Fruit fly (Drosophila melanogaster) whole organism, wandering third instar larva: ENCODE data around the gene Icmt.

Source experiments
- Abd-B ChIP-seq: fragments of >200 bp; optimal IDR thresholded peaks from 2 replicates; lab custom pipeline; 2017; ENCODE audit warnings: missing biosample characterization, missing genetic modification characterization
- CrebA ChIP-seq: fragments of 200-800 bp; sonication (Bioruptor generic); optimal IDR thresholded peaks from 2 replicates; lab custom pipeline; 2016; ENCODE audit warnings: missing biosample characterization, mild to moderate bottlenecking, missing genetic modification characterization, borderline replicate concordance
- Dif ChIP-seq: fragments of 200-275, 200-300 bp; sonication (Bioruptor generic); optimal IDR thresholded peaks from 2 replicates; lab custom pipeline; 2018; ENCODE audit warnings: missing biosample characterization, missing genetic modification characterization; ENCODE audit not compliant: partially characterized antibody
- HLH106 ChIP-seq: fragments of 200-800 bp; optimal IDR thresholded peaks from 3 replicates; lab custom pipeline; 2019; ENCODE audit warnings: missing biosample characterization, mild to moderate bottlenecking, missing genetic modification characterization, moderate library complexity
- Hnf4 ChIP-seq: fragments of 200-800 bp; sonication (Bioruptor generic); optimal IDR thresholded peaks from 2 replicates; lab custom pipeline; 2016; ENCODE audit warnings: missing biosample characterization, mild to moderate bottlenecking, missing genetic modification characterization
- Hr78 ChIP-seq: fragments of >200 bp; optimal IDR thresholded peaks from 2 replicates; lab custom pipeline; 2017; ENCODE audit warnings: missing biosample characterization, missing genetic modification characterization
- Mio ChIP-seq: sonication (Bioruptor generic); optimal IDR thresholded peaks from 2 replicates; lab custom pipeline; 2016; ENCODE audit warnings: missing biosample characterization, missing genetic modification characterization
- N ChIP-seq: fragments of >200 bp; optimal IDR thresholded peaks from 2 replicates; lab custom pipeline; 2018; ENCODE audit warnings: missing biosample characterization, missing external identifiers, missing genetic modification characterization
- OdsH ChIP-seq: fragments of 200-800 bp; sonication (Bioruptor generic); optimal IDR thresholded peaks from 2 replicates; lab custom pipeline; 2016; ENCODE audit warnings: missing biosample characterization, mild to moderate bottlenecking, missing genetic modification characterization
- Rel ChIP-seq, 2 experiments: fragments of 200-800 bp; sonication (Bioruptor generic) in 1 of 2; optimal IDR thresholded peaks; 2 replicates in 1 of 2; 3 replicates in 1 of 2; lab custom pipeline; 2016 to 2019; ENCODE audit warnings: mild to moderate bottlenecking in 2 of 2, missing biosample characterization in 2 of 2, missing genetic modification characterization in 2 of 2, moderate library complexity in 1 of 2
- Sp1 ChIP-seq: fragments of 200-800 bp; sonication (Bioruptor generic); optimal IDR thresholded peaks from 3 replicates; lab custom pipeline; 2019; ENCODE audit warnings: missing biosample characterization, mild to moderate bottlenecking, missing genetic modification characterization, moderate library complexity
- br ChIP-seq: fragments of 200-800 bp; sonication (Bioruptor generic); optimal IDR thresholded peaks from 2 replicates; lab custom pipeline; 2016; ENCODE audit warnings: missing biosample characterization, missing genetic modification characterization
- brk ChIP-seq: fragments of 200-800 bp; sonication (Bioruptor generic); optimal IDR thresholded peaks from 2 replicates; lab custom pipeline; 2016; ENCODE audit warnings: missing biosample characterization, mild to moderate bottlenecking, missing genetic modification characterization
- dl ChIP-seq, 2 experiments: fragments of 175-275, 200-275 bp in 1 of 2; fragments of 200-275 bp in 1 of 2; sonication (Bioruptor generic); optimal IDR thresholded peaks; lab custom pipeline; 2018; ENCODE audit warnings: mild to moderate bottlenecking in 2 of 2, missing biosample characterization in 2 of 2, missing genetic modification characterization in 2 of 2, moderate library complexity in 2 of 2; ENCODE audit not compliant: partially characterized antibody in 2 of 2, insufficient read depth in 1 of 2
- dmrt93B ChIP-seq: fragments of 200-800 bp; sonication (Bioruptor generic); optimal IDR thresholded peaks from 2 replicates; lab custom pipeline; 2018; ENCODE audit warnings: missing biosample characterization, mild to moderate bottlenecking, missing genetic modification characterization
- dsf ChIP-seq: sonication (Bioruptor generic); optimal IDR thresholded peaks from 2 replicates; lab custom pipeline; 2016; ENCODE audit warnings: missing biosample characterization, missing genetic modification characterization, borderline replicate concordance
- ey ChIP-seq: fragments of 200-800 bp; sonication (Bioruptor generic); optimal IDR thresholded peaks from 2 replicates; lab custom pipeline; 2016; ENCODE audit warnings: missing biosample characterization, missing genetic modification characterization
- foxo ChIP-seq, 2 experiments: fragments of 200-800 bp; sonication (Bioruptor generic); optimal IDR thresholded peaks; 2 replicates in 1 of 2; 3 replicates in 1 of 2; lab custom pipeline; 2016 to 2017; ENCODE audit warnings: missing biosample characterization in 2 of 2, missing genetic modification characterization in 2 of 2
- h ChIP-seq: fragments of 200-800 bp; sonication (Bioruptor generic); optimal IDR thresholded peaks from 3 replicates; lab custom pipeline; 2016; ENCODE audit warnings: missing biosample characterization, mild to moderate bottlenecking, missing genetic modification characterization
- jim ChIP-seq: fragments of 175-275, 200-325 bp; sonication (Bioruptor generic); optimal IDR thresholded peaks from 2 replicates; lab custom pipeline; 2016; ENCODE audit warnings: missing biosample characterization, mild to moderate bottlenecking, missing genetic modification characterization
- pan ChIP-seq: fragments of >200 bp; optimal IDR thresholded peaks from 2 replicates; lab custom pipeline; 2017
- psq ChIP-seq: fragments of 200-800 bp; sonication (Bioruptor generic); optimal IDR thresholded peaks from 3 replicates; lab custom pipeline; 2017; ENCODE audit warnings: missing biosample characterization, mild to moderate bottlenecking, missing genetic modification characterization, moderate library complexity
- rgr ChIP-seq: fragments of 200-800 bp; sonication (Bioruptor generic); optimal IDR thresholded peaks from 3 replicates; lab custom pipeline; 2016; ENCODE audit warnings: missing biosample characterization, mild to moderate bottlenecking, missing genetic modification characterization
- sage ChIP-seq: fragments of 200-800 bp; sonication (Bioruptor generic); optimal IDR thresholded peaks from 2 replicates; lab custom pipeline; 2016; ENCODE audit warnings: missing biosample characterization, mild to moderate bottlenecking, missing genetic modification characterization
- tai ChIP-seq: sonication (Bioruptor generic); optimal IDR thresholded peaks from 2 replicates; lab custom pipeline; 2016; ENCODE audit warnings: missing biosample characterization, missing genetic modification characterization
- usp ChIP-seq: fragments of >200 bp; optimal IDR thresholded peaks from 2 replicates; lab custom pipeline; 2017; ENCODE audit warnings: missing biosample characterization, missing genetic modification characterization
- woc ChIP-seq: sonication (Bioruptor generic); optimal IDR thresholded peaks from 2 replicates; lab custom pipeline; 2016; ENCODE audit warnings: missing biosample characterization, mild to moderate bottlenecking, missing genetic modification characterization

The Icmt gene

dm6 chr3L:13046758-13047157, 28.7 kb downstream of the Icmt start, which contains the start of gene CG11279:
TSS of gene CG11279 (plus strand) at chr3L:13046977.
- no peak for TF ChIP-seq dl (GFP tag; optimal IDR thresholded peaks at IDR 0.05; lab: Kevin White, UChicago; ENCODE audit: insufficient read depth in 1 of 2, partially characterized antibody in 2 of 2)
- TF ChIP-seq Dif: no peak
- no peak for TF ChIP-seq woc (GFP tag; lab: Kevin White, UChicago)
- no peak for TF ChIP-seq Mio (GFP tag; lab: Kevin White, UChicago)
- TF ChIP-seq Rel (GFP tag; optimal IDR thresholded peaks at IDR 0.05; lab: Kevin White, UChicago): no peak
- no peak for TF ChIP-seq Rel (tag; optimal IDR thresholded peaks at IDR 0.05; lab: Kevin White, UChicago)

dm6 chr3L:13049671-13050070, 31.6 kb downstream of the Icmt start:
- TF ChIP-seq OdsH (GFP tag; lab: Kevin White, UChicago): peak; percentile 15
- peak; percentile 5 for TF ChIP-seq psq (GFP tag; lab: Kevin White, UChicago)
- TF ChIP-seq dmrt93B (GFP tag; lab: Kevin White, UChicago): peak; percentile 3
- TF ChIP-seq Sp1 (GFP tag; lab: Kevin White, UChicago): peak; percentile 6
- no peak for TF ChIP-seq Hnf4 (GFP tag; lab: Kevin White, UChicago)
- TF ChIP-seq CrebA (GFP tag; lab: Kevin White, UChicago): no peak
- TF ChIP-seq foxo (GFP tag; optimal IDR thresholded peaks at IDR 0.05; lab: Kevin White, UChicago): peak in 1 of 2 experiments; percentile 32
- TF ChIP-seq rgr (GFP tag; lab: Kevin White, UChicago): peak; percentile 9
- no peak for TF ChIP-seq pan (lab: Kevin White, UChicago)
- peak; percentile 22 for TF ChIP-seq HLH106 (tag; lab: Kevin White, UChicago)
- peak; percentile 30 for TF ChIP-seq h (GFP tag; lab: Kevin White, UChicago)
- TF ChIP-seq ey (GFP tag; lab: Kevin White, UChicago): no peak

DNA sequence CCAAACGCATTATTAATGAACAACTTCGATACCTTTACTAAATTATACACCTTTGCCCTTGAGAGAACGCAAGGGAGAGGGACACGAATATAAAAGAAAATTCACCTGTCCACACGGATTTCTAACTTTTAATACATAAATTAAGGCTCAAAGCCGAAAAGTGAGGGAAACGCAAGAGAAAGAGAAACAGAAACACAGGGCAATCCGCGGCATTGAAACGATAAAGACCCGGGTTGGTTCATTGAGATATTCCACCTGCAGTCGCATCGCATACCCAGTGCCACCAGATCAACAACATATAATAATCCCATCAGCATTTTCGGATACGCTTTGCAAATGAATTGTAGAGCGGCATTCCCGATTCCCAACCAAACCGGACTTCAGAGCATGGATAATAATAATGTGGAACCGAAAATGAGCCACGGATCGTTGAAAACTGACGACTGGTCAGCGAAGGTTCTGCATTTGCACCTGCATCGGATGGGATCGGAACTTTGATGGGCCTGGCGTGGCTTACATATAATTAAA, 32.7 kb downstream of the Icmt start:
- TF ChIP-seq jim: no peak
- TF ChIP-seq usp (GFP tag; lab: Kevin White, UChicago): no peak
- TF ChIP-seq Sp1 (GFP tag; lab: Kevin White, UChicago): no peak
- TF ChIP-seq Hr78 (GFP tag; lab: Kevin White, UChicago): no peak
- no peak for TF ChIP-seq brk (GFP tag; lab: Kevin White, UChicago)
- TF ChIP-seq sage (GFP tag; lab: Kevin White, UChicago): no peak
- TF ChIP-seq N (GFP tag; lab: Kevin White, UChicago): no peak
- TF ChIP-seq br (GFP tag; lab: Kevin White, UChicago): no peak

DNA sequence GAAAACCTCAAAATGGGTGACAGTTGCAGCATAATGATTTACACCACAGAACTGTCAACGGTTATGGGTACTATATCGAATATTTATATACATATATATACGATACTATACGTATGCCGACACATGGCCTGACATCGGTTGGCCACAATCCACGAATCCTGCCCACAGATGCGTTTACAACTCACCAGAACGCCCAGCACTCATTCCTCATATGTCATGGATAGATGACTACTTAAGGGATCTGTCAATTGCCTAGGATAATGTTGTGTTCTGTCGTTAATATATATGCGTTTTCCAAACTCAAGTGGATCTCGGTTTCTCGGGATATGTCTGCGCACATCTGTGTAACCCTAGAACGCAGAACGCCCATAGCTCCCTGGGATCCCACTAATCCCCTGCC, 40.4 kb downstream of the Icmt start:
- TF ChIP-seq dsf (GFP tag; lab: Kevin White, UChicago): no peak
- no peak for TF ChIP-seq HLH106 (tag; lab: Kevin White, UChicago)
- no peak for TF ChIP-seq Dif
- no peak for TF ChIP-seq OdsH (GFP tag; lab: Kevin White, UChicago)
- TF ChIP-seq Rel (GFP tag; optimal IDR thresholded peaks at IDR 0.05; lab: Kevin White, UChicago): no peak
- TF ChIP-seq Rel (tag; optimal IDR thresholded peaks at IDR 0.05; lab: Kevin White, UChicago): no peak
- no peak for TF ChIP-seq CrebA (GFP tag; lab: Kevin White, UChicago)
- TF ChIP-seq tai (GFP tag; lab: Kevin White, UChicago): no peak

DNA sequence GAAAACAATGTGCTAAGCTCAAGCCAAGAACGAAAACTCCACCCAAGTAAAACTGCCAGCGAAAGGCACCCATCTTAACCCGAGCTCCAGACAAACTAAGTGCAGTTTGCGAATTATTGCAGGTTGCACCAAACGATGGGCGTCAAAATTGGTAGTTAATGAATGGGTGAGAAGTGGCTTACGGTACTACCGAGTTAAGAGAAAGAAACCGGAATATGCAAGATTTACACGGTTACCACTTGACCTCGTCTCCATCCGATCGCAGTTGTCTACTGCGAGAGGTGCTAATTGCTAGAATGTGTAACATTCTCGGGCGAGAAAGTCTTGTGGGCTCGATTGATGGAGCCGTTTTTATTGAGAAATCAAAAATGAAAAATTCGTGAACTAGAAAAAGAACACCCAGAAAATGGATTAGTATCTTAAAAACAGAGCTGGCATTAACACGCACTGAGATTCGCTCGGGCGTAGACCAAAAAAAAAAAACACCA, 43.3 kb downstream of the Icmt start, which contains the start of the genes CG14115 and CG34428:
Gene CG14115 (minus strand): TSS at position 101 of the 488 bp plus-strand sequence.
Gene CG34428 (plus strand): TSS at position 438 of the 488 bp plus-strand sequence.
- TF ChIP-seq Abd-B (GFP tag; lab: Kevin White, UChicago): no peak
- TF ChIP-seq dl (GFP tag; optimal IDR thresholded peaks at IDR 0.05; lab: Kevin White, UChicago; ENCODE audit: insufficient read depth in 1 of 2, partially characterized antibody in 2 of 2): no peak
- no peak for TF ChIP-seq CrebA (GFP tag; lab: Kevin White, UChicago)
- TF ChIP-seq rgr (GFP tag; lab: Kevin White, UChicago): no peak
- TF ChIP-seq Hnf4 (GFP tag; lab: Kevin White, UChicago): no peak

dm6 chr3L:13062746-13063145, 44.7 kb downstream of the Icmt start, which contains the start of gene CG34429:
TSS of gene CG34429 (plus strand) at chr3L:13063046.
- TF ChIP-seq dl (GFP tag; optimal IDR thresholded peaks at IDR 0.05; lab: Kevin White, UChicago; ENCODE audit: insufficient read depth in 1 of 2, partially characterized antibody in 2 of 2): no peak
